Worm (Caenorhabditis elegans) whole organism, young adult: Measurements from ENCODE around the gene fut-4.

ENCODE experiments used
- B0261.1 ChIP-seq: sonication (generic microtip); optimal IDR thresholded peaks from 2 replicates; lab custom pipeline; 2016; ENCODE audit warnings: mild to moderate bottlenecking, missing genetic modification characterization, moderate library complexity, missing compliant biosample characterization
- ets-4 ChIP-seq: fragments of 200-800 bp; sonication (Bioruptor generic); optimal IDR thresholded peaks from 2 replicates; lab custom pipeline; 2018; ENCODE audit warnings: mild to moderate bottlenecking, missing genetic modification characterization, missing compliant biosample characterization
- hrde-1 ChIP-seq: sonication (generic microtip); optimal IDR thresholded peaks from 2 replicates; lab custom pipeline; 2016; ENCODE audit warnings: missing genetic modification characterization, mild to moderate bottlenecking, missing compliant biosample characterization, moderate library complexity, missing genotype, missing genetic modification reagents, borderline replicate concordance
- lin-26 ChIP-seq: fragments of 200-800 bp; sonication (Bioruptor generic); IDR thresholded peaks from 2 replicates; pipeline ENCODE4 v1.3.6; 2022; ENCODE audit warnings: missing genetic modification reagents, missing genetic modification characterization, missing compliant biosample characterization
- mel-28 ChIP-seq: sonication (generic microtip); optimal IDR thresholded peaks from 2 replicates; lab custom pipeline; 2016; ENCODE audit warnings: borderline replicate concordance, mild to moderate bottlenecking, missing genetic modification characterization, missing compliant biosample characterization
- nfya-1 ChIP-seq: sonication (generic microtip); optimal IDR thresholded peaks from 2 replicates; lab custom pipeline; 2017; ENCODE audit warnings: antibody characterized with exemption, missing compliant biosample characterization, missing genetic modification characterization, borderline replicate concordance; ENCODE audit not compliant: insufficient read depth
- nhr-90 ChIP-seq: sonication (generic microtip); optimal IDR thresholded peaks from 2 replicates; lab custom pipeline; 2016; ENCODE audit warnings: missing genotype, mild to moderate bottlenecking, missing genetic modification characterization, missing compliant biosample characterization
- sdz-38 ChIP-seq: sonication (generic microtip); optimal IDR thresholded peaks from 2 replicates; lab custom pipeline; 2016; ENCODE audit warnings: missing genotype, missing genetic modification characterization, missing compliant biosample characterization
- unc-62 ChIP-seq: fragments of 150-350 bp; optimal IDR thresholded peaks from 2 replicates; lab custom pipeline; 2014; ENCODE audit warnings: missing biosample characterization, missing genetic modification reagents, missing genetic modification characterization

DNA sequence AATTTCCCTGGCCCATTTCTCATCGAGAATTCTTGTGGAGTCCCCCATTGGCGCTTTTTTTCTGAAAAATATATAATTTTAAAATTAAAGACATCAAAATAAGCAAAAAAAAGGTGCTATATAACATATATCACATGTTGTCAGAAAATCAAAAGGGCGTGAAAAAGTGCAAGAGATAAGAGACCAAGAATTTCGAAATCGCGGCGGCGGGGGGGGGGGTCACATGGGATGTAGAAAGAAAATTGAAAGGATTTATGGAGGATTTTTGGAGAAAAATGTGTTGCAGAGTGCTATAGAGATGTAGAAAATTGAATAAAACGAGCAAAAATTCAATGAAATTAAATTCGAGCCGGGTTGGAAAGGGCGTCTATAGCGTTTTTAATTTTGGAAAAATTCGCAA, 8.8 kb upstream of the fut-4 start, which contains the start of gene K12H6.6:
- no peak for TF ChIP-seq nhr-90
- no peak for TF ChIP-seq sdz-38 (tag; lab: Kevin White, UChicago)
- no peak for TF ChIP-seq lin-26 (GFP tag; lab: Robert Waterston, UW)
- no peak for TF ChIP-seq nfya-1
- no peak for TF ChIP-seq hrde-1 (tag; lab: Kevin White, UChicago)
- no peak for TF ChIP-seq ets-4
- no peak for TF ChIP-seq B0261.1 (tag; lab: Kevin White, UChicago)
- no peak for TF ChIP-seq mel-28 (tag; lab: Kevin White, UChicago)
- TF ChIP-seq unc-62 (GFP tag; lab: Kevin White, UChicago) = no peak
